Worm (Caenorhabditis elegans) whole organism, early embryonic: ENCODE measurements around the gene clec-31.

Experiments
- B0310.2 ChIP-seq: sonication (generic microtip); optimal IDR thresholded peaks from 2 replicates; lab custom pipeline; 2016; ENCODE audit warnings: mild to moderate bottlenecking, missing genetic modification characterization, missing compliant biosample characterization
- F13C5.2 ChIP-seq: sonication (generic microtip); optimal IDR thresholded peaks from 2 replicates; lab custom pipeline; 2017; ENCODE audit warnings: mild to moderate bottlenecking, missing genetic modification characterization, inconsistent platforms, missing compliant biosample characterization
- aly-1 ChIP-seq: sonication (generic microtip); optimal IDR thresholded peaks from 2 replicates; lab custom pipeline; 2016; ENCODE audit warnings: missing genetic modification characterization, missing compliant biosample characterization
- ama-1 ChIP-seq: fragments of 150-350 bp; optimal IDR thresholded peaks from 2 replicates; lab custom pipeline; 2014
- ceh-13 ChIP-seq: fragments of 200-800 bp; sonication (Bioruptor generic); optimal IDR thresholded peaks from 2 replicates; lab custom pipeline; 2018; ENCODE audit warnings: mild to moderate bottlenecking, missing genetic modification characterization, missing compliant biosample characterization
- ceh-36 ChIP-seq: sonication (generic microtip); optimal IDR thresholded peaks from 2 replicates; lab custom pipeline; 2016; ENCODE audit warnings: missing genetic modification characterization, inconsistent platforms, missing compliant biosample characterization
- ets-7 ChIP-seq: sonication (generic microtip); optimal IDR thresholded peaks from 2 replicates; lab custom pipeline; 2016; ENCODE audit warnings: missing genotype, missing genetic modification characterization, missing compliant biosample characterization
- flt-1 ChIP-seq: fragments of 200-800 bp; sonication (Bioruptor generic); IDR thresholded peaks from 2 replicates; pipeline ENCODE4 v1.3.6; 2022; ENCODE audit warnings: missing genetic modification characterization, missing compliant biosample characterization
- hmbx-1 ChIP-seq: sonication (generic microtip); optimal IDR thresholded peaks from 2 replicates; lab custom pipeline; 2016; ENCODE audit warnings: mild to moderate bottlenecking, missing genetic modification characterization, missing compliant biosample characterization
- hmg-4 ChIP-seq: fragments of 200-800 bp; sonication (Bioruptor generic); optimal IDR thresholded peaks from 2 replicates; lab custom pipeline; 2018; ENCODE audit warnings: mild to moderate bottlenecking, missing genetic modification characterization, missing compliant biosample characterization
- hnd-1 ChIP-seq: sonication (generic microtip); optimal IDR thresholded peaks from 2 replicates; lab custom pipeline; 2016; ENCODE audit warnings: missing genetic modification characterization, missing compliant biosample characterization
- pes-1 ChIP-seq: fragments of 200-800 bp; sonication (Bioruptor generic); IDR thresholded peaks from 2 replicates; pipeline ENCODE4 v1.3.6; 2022; ENCODE audit warnings: missing genetic modification reagents, missing genetic modification characterization, missing compliant biosample characterization
- scrt-1 ChIP-seq: fragments of 200-800 bp; sonication (Bioruptor generic); IDR thresholded peaks from 2 replicates; pipeline ENCODE4 v1.3.6; 2022; ENCODE audit warnings: missing genetic modification characterization, missing compliant biosample characterization
- sea-1 ChIP-seq: fragments of 200-800 bp; sonication (Bioruptor generic); conservative IDR thresholded peaks from 2 replicates; pipeline ENCODE4 v1.3.6; 2022; ENCODE audit warnings: missing genetic modification characterization, missing compliant biosample characterization
- tbx-11 ChIP-seq: fragments of 200-800 bp; sonication (Bioruptor generic); IDR thresholded peaks from 2 replicates; pipeline ENCODE4 v1.3.6; 2022; ENCODE audit warnings: missing genetic modification characterization, missing compliant biosample characterization
- tbx-37 ChIP-seq: fragments of 200-800 bp; sonication (Bioruptor generic); conservative IDR thresholded peaks from 2 replicates; pipeline ENCODE4 v1.3.6; 2022; ENCODE audit warnings: missing genetic modification reagents, missing genetic modification characterization, missing compliant biosample characterization
- tra-4 ChIP-seq: sonication (generic microtip); optimal IDR thresholded peaks from 2 replicates; lab custom pipeline; 2017; ENCODE audit warnings: missing genetic modification characterization, missing compliant biosample characterization

clec-31 gene

ce11 chrV:16840961-16841360, 16.9 kb downstream of the clec-31 start, which contains the start of gene clec-40:
TSS of gene clec-40 (minus strand) at chrV:16841061.
- TF ChIP-seq ama-1 (lab: Kevin White, UChicago), result no peak
- TF ChIP-seq pes-1 (GFP tag; lab: Robert Waterston, UW), result no peak
- no peak for TF ChIP-seq hmbx-1 (tag; lab: Kevin White, UChicago)
- no peak for TF ChIP-seq ceh-13 (GFP tag; lab: Kevin White, UChicago)

ce11 chrV:16840283-16840682, 17.6 kb downstream of the clec-31 start:
- no peak for TF ChIP-seq B0310.2
- no peak for TF ChIP-seq tra-4 (tag; lab: Kevin White, UChicago)
- TF ChIP-seq ceh-13 (GFP tag; lab: Kevin White, UChicago), result no peak
- no peak for TF ChIP-seq hmbx-1 (tag; lab: Kevin White, UChicago)
- no peak for TF ChIP-seq sea-1 (GFP tag; lab: Robert Waterston, UW)

- no peak for TF ChIP-seq tra-4 (tag; lab: Kevin White, UChicago)
- no peak for TF ChIP-seq flt-1 (GFP tag; lab: Robert Waterston, UW)
- no peak for TF ChIP-seq ceh-36 (tag; lab: Kevin White, UChicago)
- no peak for TF ChIP-seq hmg-4 (GFP tag; lab: Kevin White, UChicago)
- no peak for TF ChIP-seq aly-1 (tag; lab: Kevin White, UChicago)
- no peak for TF ChIP-seq hnd-1
- TF ChIP-seq B0310.2, result no peak
- TF ChIP-seq sea-1 (GFP tag; lab: Robert Waterston, UW), result no peak
- no peak for TF ChIP-seq tbx-37 (GFP tag; lab: Robert Waterston, UW)
- no peak for TF ChIP-seq scrt-1 (GFP tag; lab: Robert Waterston, UW)
- TF ChIP-seq ceh-13 (GFP tag; lab: Kevin White, UChicago), result no peak
- no peak for TF ChIP-seq tbx-11
- TF ChIP-seq ets-7 (tag; lab: Kevin White, UChicago), result no peak
- TF ChIP-seq pes-1 (GFP tag; lab: Robert Waterston, UW), result no peak
- no peak for TF ChIP-seq F13C5.2 (tag; lab: Kevin White, UChicago)
- TF ChIP-seq hmbx-1 (tag; lab: Kevin White, UChicago), result no peak
- no peak for TF ChIP-seq ama-1 (lab: Kevin White, UChicago)
Observed at ce11 chrV:16838435-16838834, 19.4 kb downstream of the clec-31 start.

ce11 chrV:16836100-16836499, 21.8 kb downstream of the clec-31 start:
- TF ChIP-seq tbx-37 (GFP tag; lab: Robert Waterston, UW) (no peak), aly-1 (tag; lab: Kevin White, UChicago) (no peak), tra-4 (tag; lab: Kevin White, UChicago) (no peak), ets-7 (tag; lab: Kevin White, UChicago) (no peak), ama-1 (lab: Kevin White, UChicago) (no peak), hmg-4 (GFP tag; lab: Kevin White, UChicago) (no peak), ceh-36 (tag; lab: Kevin White, UChicago) (no peak), flt-1 (GFP tag; lab: Robert Waterston, UW) (no peak), ceh-13 (GFP tag; lab: Kevin White, UChicago) (no peak), hnd-1 (no peak), scrt-1 (GFP tag; lab: Robert Waterston, UW) (no peak)

ce11 chrV:16834989-16835388, 22.9 kb downstream of the clec-31 start, which contains the start of gene tni-3:
TSS of gene tni-3 (minus strand) at chrV:16835128.
- TF ChIP-seq tra-4 (tag; lab: Kevin White, UChicago), result no peak
- TF ChIP-seq ceh-36 (tag; lab: Kevin White, UChicago), result no peak

ce11 chrV:16833672-16834071, 24.2 kb downstream of the clec-31 start:
- TF ChIP-seq pes-1 (GFP tag; lab: Robert Waterston, UW), result no peak
- TF ChIP-seq flt-1 (GFP tag; lab: Robert Waterston, UW), result no peak
- no peak for TF ChIP-seq B0310.2
- no peak for TF ChIP-seq hmbx-1 (tag; lab: Kevin White, UChicago)
- no peak for TF ChIP-seq hnd-1
- TF ChIP-seq F13C5.2 (tag; lab: Kevin White, UChicago), result no peak
- no peak for TF ChIP-seq ceh-36 (tag; lab: Kevin White, UChicago)
- no peak for TF ChIP-seq ets-7 (tag; lab: Kevin White, UChicago)
- no peak for TF ChIP-seq ceh-13 (GFP tag; lab: Kevin White, UChicago)
- no peak for TF ChIP-seq scrt-1 (GFP tag; lab: Robert Waterston, UW)
- TF ChIP-seq tbx-37 (GFP tag; lab: Robert Waterston, UW), result no peak
- TF ChIP-seq tbx-11, result no peak
- no peak for TF ChIP-seq tra-4 (tag; lab: Kevin White, UChicago)
- no peak for TF ChIP-seq aly-1 (tag; lab: Kevin White, UChicago)
- TF ChIP-seq ama-1 (lab: Kevin White, UChicago), result no peak

ce11 chrV:16832865-16833264, 25.0 kb downstream of the clec-31 start, which contains the start of gene phy-3:
TSS of gene phy-3 (plus strand) at chrV:16833165.
- TF ChIP-seq flt-1 (GFP tag; lab: Robert Waterston, UW) (no peak), hmbx-1 (tag; lab: Kevin White, UChicago) (no peak), F13C5.2 (tag; lab: Kevin White, UChicago) (no peak), hmg-4 (GFP tag; lab: Kevin White, UChicago) (no peak), ceh-36 (tag; lab: Kevin White, UChicago) (no peak), scrt-1 (GFP tag; lab: Robert Waterston, UW) (no peak), pes-1 (GFP tag; lab: Robert Waterston, UW) (no peak)

ce11 chrV:16831921-16832320, 26.0 kb downstream of the clec-31 start, which contains the start of gene srh-215:
TSS of gene srh-215 (minus strand) at chrV:16832021.
- TF ChIP-seq sea-1 (GFP tag; lab: Robert Waterston, UW), result no peak
- no peak for TF ChIP-seq ceh-36 (tag; lab: Kevin White, UChicago)
- no peak for TF ChIP-seq pes-1 (GFP tag; lab: Robert Waterston, UW)
